Worm (Caenorhabditis elegans): ENCODE results near the gene F36H5.9.

DNA sequence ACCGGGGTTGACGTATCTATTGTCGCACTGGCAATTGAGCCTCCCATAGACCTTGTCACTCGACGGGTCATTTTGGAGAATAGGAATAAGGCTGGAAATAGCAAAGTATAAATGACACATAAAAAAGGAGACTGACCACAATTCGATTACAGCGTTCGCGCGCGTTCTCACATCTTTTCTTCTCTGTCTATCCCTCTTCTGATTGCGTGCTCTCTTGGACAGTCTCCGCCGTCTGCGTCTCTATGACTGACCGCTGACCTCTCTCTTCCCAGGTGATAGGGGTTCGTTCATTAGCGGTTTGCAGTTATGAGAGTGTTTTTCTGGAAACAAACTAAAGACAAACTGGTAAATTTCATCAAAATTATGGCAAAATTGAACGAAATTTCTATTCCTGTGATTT, 16.5 kb downstream of the F36H5.9 start, which contains the start of gene ceh-83:
- TF ChIP-seq elt-3 (tag; optimal IDR thresholded peaks at IDR 0.05) (no peak), lin-39 (tag; optimal IDR thresholded peaks at IDR 0.05) (no peak), sptf-1 (tag; optimal IDR thresholded peaks at IDR 0.05) (no peak), xbp-1 (tag; optimal IDR thresholded peaks at IDR 0.05) (no peak)

Data from whole organism, L1 larva.